Worm (Caenorhabditis elegans) whole organism, L1 larva: ENCODE results near the gene Y54F10BM.20.

ENCODE experiments used
- aly-2 ChIP-seq: fragments of 150-350 bp; optimal IDR thresholded peaks from 2 replicates; lab custom pipeline; 2014; ENCODE audit warnings: missing biosample characterization, missing genetic modification characterization
- ama-1 ChIP-seq: fragments of 150-350 bp; optimal IDR thresholded peaks from 2 replicates; lab custom pipeline; 2014
- ces-1 ChIP-seq: fragments of 150-350 bp; optimal IDR thresholded peaks from 2 replicates; lab custom pipeline; 2014; ENCODE audit warnings: missing biosample characterization, missing genetic modification reagents, missing genetic modification characterization
- egl-27 ChIP-seq, 2 experiments: fragments of 150-350 bp in 1 of 2; sonication (generic microtip); optimal IDR thresholded peaks; 3 replicates each; lab custom pipeline; 2017 to 2018; ENCODE audit warnings: missing biosample characterization in 2 of 2, missing genetic modification characterization in 2 of 2, missing genetic modification reagents in 2 of 2
- lin-39 ChIP-seq: fragments of 150-350 bp; optimal IDR thresholded peaks from 2 replicates; lab custom pipeline; 2014; ENCODE audit warnings: missing biosample characterization, missing genetic modification reagents, missing genetic modification characterization
- lsy-2 ChIP-seq, 2 experiments: fragments of 150-350 bp; optimal IDR thresholded peaks; 2 replicates each; lab custom pipeline; 2014; ENCODE audit warnings: missing biosample characterization in 2 of 2, missing genetic modification characterization in 2 of 2
- mef-2 ChIP-seq: fragments of 150-350 bp; optimal IDR thresholded peaks from 2 replicates; lab custom pipeline; 2014; ENCODE audit warnings: missing biosample characterization, missing genetic modification characterization
- nhr-28 ChIP-seq: fragments of 150-350 bp; optimal IDR thresholded peaks from 2 replicates; lab custom pipeline; 2014; ENCODE audit warnings: missing biosample characterization, missing genetic modification characterization
- unc-62 ChIP-seq: fragments of 150-350 bp; optimal IDR thresholded peaks from 2 replicates; lab custom pipeline; 2014; ENCODE audit warnings: missing biosample characterization, missing genetic modification reagents, missing genetic modification characterization
- unc-98 ChIP-seq: fragments of 200-800 bp; sonication (Bioruptor generic); IDR thresholded peaks from 2 replicates; pipeline ENCODE4 v1.3.6; 2022; ENCODE audit warnings: missing genetic modification characterization, missing compliant biosample characterization

DNA sequence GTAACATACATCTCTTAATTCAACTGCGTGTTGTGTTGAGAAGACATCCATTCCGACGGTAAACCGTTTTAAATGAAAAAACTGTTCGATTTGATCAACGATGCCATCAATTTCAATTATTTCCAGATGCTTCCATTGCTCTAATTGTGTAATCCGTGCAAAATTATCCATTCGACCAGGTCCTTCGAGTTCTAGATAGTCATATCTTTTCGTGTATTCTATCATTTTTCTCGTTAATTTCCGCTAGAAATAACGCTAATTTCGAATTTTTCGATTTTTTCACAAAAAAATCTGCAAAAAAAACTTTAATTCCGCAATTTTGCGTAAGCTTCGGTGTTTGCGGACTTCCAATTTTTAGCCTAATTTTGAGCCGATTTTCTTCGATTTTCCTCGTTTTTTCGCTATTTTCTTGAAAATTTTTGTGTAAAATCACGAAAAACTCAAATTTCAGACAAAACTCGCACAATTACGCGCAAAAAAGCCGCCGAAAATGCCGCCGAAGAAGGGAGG is 6.0 kb downstream of the Y54F10BM.20 start, which contains the start of the genes fbxa-66 and iffb-1:
- TF ChIP-seq unc-98 (GFP tag; lab: Robert Waterston, UW) (no peak), aly-2 (tag; lab: Kevin White, UChicago) (no peak), ama-1 (lab: Kevin White, UChicago) (no peak), mef-2 (tag; lab: Kevin White, UChicago) (no peak), unc-62 (no peak), nhr-28 (tag; lab: Kevin White, UChicago) (no peak), lin-39 (no peak), lsy-2 (tag; optimal IDR thresholded peaks at IDR 0.05; lab: Kevin White, UChicago) (peak; percentile 39 to 47), egl-27 (tag; optimal IDR thresholded peaks at IDR 0.05; lab: Kevin White, UChicago) (no peak), ces-1 (GFP tag; lab: Kevin White, UChicago) (no peak)
